Worm (Caenorhabditis elegans) whole organism, mixed stage, embryonic: ENCODE measurements around the gene ogr-2.

Experiments
- blmp-1 ChIP-seq: fragments of 150-350 bp; optimal IDR thresholded peaks from 2 replicates; lab custom pipeline; 2014; ENCODE audit warnings: missing biosample characterization, missing genetic modification characterization
- ces-1 ChIP-seq: fragments of 150-350 bp; optimal IDR thresholded peaks from 2 replicates; lab custom pipeline; 2014; ENCODE audit warnings: missing biosample characterization, missing genetic modification reagents, missing genetic modification characterization
- elt-1 ChIP-seq: sonication (generic microtip); optimal IDR thresholded peaks from 2 replicates; lab custom pipeline; 2017; ENCODE audit warnings: missing genetic modification characterization, mild to moderate bottlenecking, missing compliant biosample characterization, antibody characterized with exemption, moderate library complexity, borderline replicate concordance; ENCODE audit not compliant: insufficient read depth
- elt-3 ChIP-seq: fragments of 150-350 bp; optimal IDR thresholded peaks from 2 replicates; lab custom pipeline; 2014; ENCODE audit warnings: missing biosample characterization, missing genetic modification characterization
- ham-2 ChIP-seq: fragments of 200-800 bp; sonication (Bioruptor generic); optimal IDR thresholded peaks from 2 replicates; lab custom pipeline; 2018; ENCODE audit warnings: mild to moderate bottlenecking, missing genetic modification characterization, missing compliant biosample characterization
- lin-13 ChIP-seq: fragments of 150-350 bp; optimal IDR thresholded peaks from 2 replicates; lab custom pipeline; 2014; ENCODE audit warnings: missing biosample characterization, missing genetic modification characterization
- lsy-2 ChIP-seq: fragments of 150-350 bp; optimal IDR thresholded peaks from 2 replicates; lab custom pipeline; 2014; ENCODE audit warnings: missing biosample characterization, missing genetic modification characterization
- nhr-12 ChIP-seq: fragments of 150-350 bp; optimal IDR thresholded peaks from 2 replicates; lab custom pipeline; 2014; ENCODE audit warnings: missing biosample characterization, missing genetic modification characterization
- nhr-28 ChIP-seq: fragments of 150-350 bp; optimal IDR thresholded peaks from 2 replicates; lab custom pipeline; 2014; ENCODE audit warnings: missing biosample characterization, missing genetic modification characterization
- pha-4 ChIP-seq: fragments of 150-350 bp; optimal IDR thresholded peaks from 2 replicates; lab custom pipeline; 2018; ENCODE audit warnings: missing biosample characterization, missing genetic modification reagents, missing genetic modification characterization
- sem-2 ChIP-seq: fragments of 200-800 bp; sonication (Bioruptor generic); optimal IDR thresholded peaks from 2 replicates; lab custom pipeline; 2018; ENCODE audit warnings: mild to moderate bottlenecking, missing genetic modification characterization, missing compliant biosample characterization
- unc-39 ChIP-seq: fragments of 150-350 bp; optimal IDR thresholded peaks from 2 replicates; lab custom pipeline; 2014; ENCODE audit warnings: missing biosample characterization, missing genetic modification characterization
- zip-8 ChIP-seq: fragments of 150-350 bp; optimal IDR thresholded peaks from 2 replicates; lab custom pipeline; 2014; ENCODE audit warnings: missing biosample characterization, missing genetic modification characterization
- ztf-11 ChIP-seq: fragments of 150-350 bp; optimal IDR thresholded peaks from 2 replicates; lab custom pipeline; 2014; ENCODE audit warnings: missing biosample characterization, missing genetic modification characterization

DNA sequence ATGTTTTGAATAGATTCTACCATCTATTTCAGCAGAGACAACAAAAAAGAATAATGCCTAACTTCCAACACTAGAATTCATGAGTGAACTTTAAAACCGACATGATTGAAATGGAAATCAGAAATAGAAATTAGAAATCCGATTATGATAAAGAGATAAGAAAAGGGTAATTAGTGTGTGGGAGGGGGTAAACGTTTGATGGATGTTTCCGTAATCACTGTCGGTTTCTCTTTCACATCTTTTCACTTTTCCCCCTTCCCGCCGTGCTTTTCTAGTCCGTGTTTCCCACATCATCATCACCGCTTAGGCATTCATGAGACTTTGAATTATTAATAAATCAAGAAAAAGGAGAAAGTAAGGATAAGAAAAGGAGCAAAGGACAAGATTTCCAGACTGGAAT, 4.7 kb downstream of the ogr-2 start:
- no peak for TF ChIP-seq nhr-28 (tag; lab: Kevin White, UChicago)
- TF ChIP-seq zip-8 (tag; lab: Kevin White, UChicago) = no peak
- TF ChIP-seq pha-4 = no peak
- no peak for TF ChIP-seq lsy-2 (tag; lab: Kevin White, UChicago)
- peak; percentile 80 for TF ChIP-seq blmp-1 (tag; lab: Kevin White, UChicago)
- no peak for TF ChIP-seq elt-1 (tag; lab: Kevin White, UChicago)
- TF ChIP-seq ces-1 (GFP tag; lab: Kevin White, UChicago) = no peak
- no peak for TF ChIP-seq lin-13
- peak; percentile 42 for TF ChIP-seq elt-3 (tag; lab: Kevin White, UChicago)
- TF ChIP-seq unc-39 (tag; lab: Kevin White, UChicago) = no peak
- TF ChIP-seq nhr-12 (tag; lab: Kevin White, UChicago) = no peak
- TF ChIP-seq ham-2 (GFP tag; lab: Kevin White, UChicago) = no peak
- TF ChIP-seq sem-2 (GFP tag; lab: Kevin White, UChicago) = no peak
- no peak for TF ChIP-seq ztf-11 (tag; lab: Kevin White, UChicago)
